Worm (Caenorhabditis elegans): ENCODE measurements around the gene F58D12.1.

The F58D12.1 gene

DNA sequence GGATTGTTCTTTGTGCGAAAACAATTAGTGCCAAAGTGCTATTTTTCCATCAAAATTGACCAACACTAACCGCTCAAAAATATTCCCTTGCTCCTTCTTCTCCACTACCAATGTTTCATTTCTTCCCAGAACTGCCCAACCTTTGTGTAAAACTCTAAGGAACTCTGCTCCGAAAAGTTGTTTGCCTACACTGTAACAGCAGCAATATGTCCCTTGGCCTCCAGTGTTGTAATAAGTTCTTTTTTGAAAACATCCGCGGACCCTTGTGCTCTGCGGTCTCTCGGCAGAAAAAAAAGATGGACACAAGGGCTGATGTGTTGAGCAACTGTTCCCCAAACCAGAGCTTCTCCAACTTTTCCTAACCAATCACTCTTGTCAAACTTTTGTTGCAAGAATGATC is 51.5 kb downstream of the F58D12.1 start, which contains the start of gene D1086.12:
Gene D1086.12, plus strand, starts transcription at position 301 of the 400 bp plus-strand sequence.
- TF ChIP-seq nhr-237 (tag; optimal IDR thresholded peaks at IDR 0.05) (no peak), hlh-1 (tag; optimal IDR thresholded peaks at IDR 0.05) (peak; percentile 90)

DNA sequence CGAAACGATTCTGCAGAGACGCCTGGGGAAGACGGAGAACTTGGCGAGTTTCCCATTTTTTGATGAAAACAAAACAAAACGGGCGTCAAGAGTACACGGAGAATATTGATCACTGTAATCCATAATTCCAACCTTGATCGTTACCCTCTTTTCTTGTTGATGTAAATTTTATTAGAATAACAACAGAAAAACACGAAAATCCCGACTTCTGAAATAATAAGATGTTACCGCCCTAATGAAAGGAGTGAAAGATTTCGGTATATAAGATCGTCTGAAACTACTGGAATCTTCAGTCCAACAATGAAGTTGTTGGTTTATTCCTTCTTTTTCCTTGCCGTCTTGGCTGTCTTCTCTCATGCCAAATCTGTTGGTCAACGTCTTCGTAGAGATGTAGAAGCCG is 54.6 kb downstream of the F58D12.1 start, which contains the start of gene D1086.9:
Gene D1086.9, plus strand, starts transcription at position 301 of the 400 bp plus-strand sequence.
- TF ChIP-seq nhr-237 (tag; optimal IDR thresholded peaks at IDR 0.05) (no peak), ces-1 (GFP tag; optimal IDR thresholded peaks at IDR 0.05) (no peak), nhr-12 (tag; optimal IDR thresholded peaks at IDR 0.05) (no peak), drap-1 (GFP tag; optimal IDR thresholded peaks at IDR 0.05) (no peak), ceh-83 (GFP tag; optimal IDR thresholded peaks at IDR 0.05) (no peak), elt-1 (tag; optimal IDR thresholded peaks at IDR 0.05; ENCODE audit: borderline replicate concordance, insufficient read depth) (no peak), nhr-2 (tag; optimal IDR thresholded peaks at IDR 0.05) (no peak), mep-1 (tag; optimal IDR thresholded peaks at IDR 0.05) (no peak)

Measured in whole organism, mixed stage, embryonic.